Worm (Caenorhabditis elegans) whole organism, late embryonic: ENCODE data around the gene srbc-17.

ENCODE experiments used
- F13H6.1 ChIP-seq: sonication (generic microtip); optimal IDR thresholded peaks from 2 replicates; lab custom pipeline; 2016; ENCODE audit warnings: missing genetic modification characterization, missing compliant biosample characterization
- T23F11.4 ChIP-seq: fragments of 200-800 bp; sonication (Bioruptor generic); optimal IDR thresholded peaks from 2 replicates; lab custom pipeline; 2018; ENCODE audit warnings: mild to moderate bottlenecking, missing genetic modification characterization, missing compliant biosample characterization
- ceh-18 ChIP-seq: sonication (generic microtip); optimal IDR thresholded peaks from 2 replicates; lab custom pipeline; 2016; ENCODE audit warnings: missing genetic modification characterization, missing compliant biosample characterization
- ceh-9 ChIP-seq: sonication (generic microtip); optimal IDR thresholded peaks from 2 replicates; lab custom pipeline; 2016; ENCODE audit warnings: mild to moderate bottlenecking, missing genetic modification characterization, inconsistent platforms, missing compliant biosample characterization
- ets-4 ChIP-seq: sonication (generic microtip); optimal IDR thresholded peaks from 2 replicates; lab custom pipeline; 2016; ENCODE audit warnings: missing genetic modification characterization, missing compliant biosample characterization
- hlh-15 ChIP-seq: sonication (generic microtip); optimal IDR thresholded peaks from 2 replicates; lab custom pipeline; 2016; ENCODE audit warnings: missing genetic modification characterization, missing compliant biosample characterization
- nhr-11 ChIP-seq: fragments of 150-350 bp; optimal IDR thresholded peaks from 2 replicates; lab custom pipeline; 2014; ENCODE audit warnings: missing biosample characterization, missing genetic modification characterization
- pha-4 ChIP-seq: fragments of 150-350 bp; optimal IDR thresholded peaks from 2 replicates; lab custom pipeline; 2018; ENCODE audit warnings: missing biosample characterization, missing genetic modification reagents, missing genetic modification characterization
- unc-55 ChIP-seq: sonication (generic microtip); optimal IDR thresholded peaks from 2 replicates; lab custom pipeline; 2017; ENCODE audit warnings: missing biosample characterization, missing genetic modification reagents, missing genetic modification characterization
- unc-86 ChIP-seq: sonication (generic microtip); optimal IDR thresholded peaks from 2 replicates; lab custom pipeline; 2016; ENCODE audit warnings: missing genetic modification characterization, missing compliant biosample characterization

DNA sequence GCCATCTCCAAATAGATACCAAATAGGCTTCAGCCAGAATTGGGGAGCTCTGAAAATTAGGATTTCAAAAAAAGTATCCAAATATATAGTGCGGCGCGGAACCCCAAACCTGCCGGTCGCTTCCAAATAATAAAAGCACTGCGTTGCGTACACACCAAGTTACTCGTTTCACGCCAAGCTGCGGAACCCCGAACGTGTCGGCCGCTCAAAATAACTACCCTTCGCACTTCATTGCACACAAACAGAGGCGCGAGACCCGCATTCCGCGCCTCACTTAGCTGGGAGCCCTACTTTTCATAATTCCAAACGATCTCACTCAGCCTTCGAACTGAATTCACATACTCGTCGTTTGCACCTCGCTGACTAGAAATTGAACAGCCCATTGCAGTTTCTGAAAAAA is 22.1 kb downstream of the srbc-17 start:
- TF ChIP-seq pha-4 (no peak), unc-86 (tag; lab: Kevin White, UChicago) (no peak), ceh-18 (no peak), ceh-9 (tag; lab: Kevin White, UChicago) (no peak), hlh-15 (tag; lab: Kevin White, UChicago) (no peak), nhr-11 (tag; lab: Kevin White, UChicago) (no peak), unc-55 (GFP tag; lab: Kevin White, UChicago) (no peak), F13H6.1 (tag; lab: Kevin White, UChicago) (no peak), T23F11.4 (GFP tag; lab: Kevin White, UChicago) (no peak), ets-4 (tag; lab: Kevin White, UChicago) (no peak)
